Worm (Caenorhabditis elegans) whole organism, midembryonic: ENCODE measurements around the gene F55C12.2.

ENCODE experiments used
- T22C8.4 ChIP-seq: fragments of 200-800 bp; sonication (Bioruptor generic); IDR thresholded peaks from 2 replicates; pipeline ENCODE4 v1.3.6; 2022; ENCODE audit warnings: missing genetic modification characterization, missing compliant biosample characterization
- flt-1 ChIP-seq: fragments of 200-800 bp; sonication (Bioruptor generic); IDR thresholded peaks from 2 replicates; pipeline ENCODE4 v1.3.6; 2022; ENCODE audit warnings: missing genetic modification characterization, missing compliant biosample characterization
- med-1 ChIP-seq: sonication (generic microtip); optimal IDR thresholded peaks from 2 replicates; lab custom pipeline; 2017; ENCODE audit warnings: missing genetic modification characterization, mild to moderate bottlenecking, missing compliant biosample characterization, antibody characterized with exemption, missing genetic modification reagents; ENCODE audit not compliant: insufficient read depth
- ref-1 ChIP-seq: fragments of 200-800 bp; sonication (Bioruptor generic); conservative IDR thresholded peaks from 2 replicates; pipeline ENCODE4 v1.3.6; 2022; ENCODE audit warnings: missing genetic modification reagents, missing genetic modification characterization, missing compliant biosample characterization
- ztf-29 ChIP-seq: fragments of 200-800 bp; sonication (Bioruptor generic); IDR thresholded peaks from 2 replicates; pipeline ENCODE4 v1.3.6; 2022; ENCODE audit warnings: missing genetic modification reagents, missing genetic modification characterization, missing compliant biosample characterization

- TF ChIP-seq ref-1 (GFP tag; lab: Robert Waterston, UW) (no peak), med-1 (GFP tag; lab: Kevin White, UChicago) (no peak), T22C8.4 (no peak), flt-1 (no peak), ztf-29 (no peak)
Observed at ce11 chrII:5873564-5874070, 3.0 kb upstream of the F55C12.2 start, which contains the start of gene tex-2.
